Fruit fly (Drosophila melanogaster): ENCODE measurements around the gene Sfp24Bb.

Gene Sfp24Bb

DNA sequence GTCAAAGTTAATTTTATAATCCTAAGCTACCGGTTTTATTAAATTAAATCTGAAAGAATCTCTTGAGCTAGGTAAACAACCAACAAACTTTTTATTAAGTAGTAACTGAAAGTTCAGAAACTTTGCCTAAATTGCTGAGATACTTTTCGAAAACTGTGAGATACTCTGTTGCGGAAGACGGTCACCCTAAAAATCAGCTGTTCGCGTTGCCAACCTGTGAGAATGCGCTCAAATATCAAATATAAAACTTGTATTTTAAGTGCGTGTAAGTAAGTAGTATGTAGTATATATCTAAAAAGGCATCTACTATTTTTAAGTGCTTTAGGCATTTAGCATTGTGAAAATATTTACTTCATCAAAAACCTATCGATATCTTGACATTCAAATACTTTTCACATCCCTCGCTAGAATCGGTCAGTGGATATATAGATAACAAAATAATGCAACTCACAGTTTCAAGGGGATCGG lies 43.4 kb upstream of the Sfp24Bb start, which contains the start of the genes CG31955 and CG2818 (continued):
- no peak for TF ChIP-seq Taf1 (GFP tag; IDR thresholded peaks at IDR 0.05)
- TF ChIP-seq CG14710 (tag; optimal IDR thresholded peaks at IDR 0.05) = peak; percentile 38
- TF ChIP-seq Dref (GFP tag; IDR thresholded peaks at IDR 0.05) = peak; percentile 60
- TF ChIP-seq B-H2 (GFP tag; optimal IDR thresholded peaks at IDR 0.05) = peak; percentile 23
- TF ChIP-seq CG12299 (tag; optimal IDR thresholded peaks at IDR 0.05) = no peak
- peak; percentile 45; the same call in 1 of the 2 replicates for TF ChIP-seq MBD-R2 (GFP tag; IDR thresholded peaks at IDR 0.05)
- peak; percentile 9 for TF ChIP-seq CG12155 (GFP tag; optimal IDR thresholded peaks at IDR 0.05)
- no peak for TF ChIP-seq cato (GFP tag; optimal IDR thresholded peaks at IDR 0.05; ENCODE audit: borderline replicate concordance)
- TF ChIP-seq cad (GFP tag; optimal IDR thresholded peaks at IDR 0.05) = no peak
- peak; percentile 22 for TF ChIP-seq CG3281 (GFP tag; optimal IDR thresholded peaks at IDR 0.05)
- peak in 1 of 2 experiments; percentile 19 for TF ChIP-seq bsh (GFP tag; optimal IDR thresholded peaks at IDR 0.05)
- TF ChIP-seq Bdp1 (GFP tag; optimal IDR thresholded peaks at IDR 0.05) = no peak
- TF ChIP-seq CG4854 (GFP tag; optimal IDR thresholded peaks at IDR 0.05) = peak; percentile 82
- peak; percentile 70 for TF ChIP-seq stwl (tag; optimal IDR thresholded peaks at IDR 0.05)
- TF ChIP-seq Side (GFP tag; optimal IDR thresholded peaks at IDR 0.05) = no peak
- no peak for TF ChIP-seq CG8388 (GFP tag; optimal IDR thresholded peaks at IDR 0.05)
- TF ChIP-seq CG2129 (GFP tag; IDR thresholded peaks at IDR 0.05; ENCODE audit: partially characterized antibody) = peak; percentile 63; the same call in 1 of the 2 replicates
- peak in 1 of 2 experiments; percentile 14 for TF ChIP-seq dpn (GFP tag; optimal IDR thresholded peaks at IDR 0.05)
- peak; percentile 1 for TF ChIP-seq ind (GFP tag; optimal IDR thresholded peaks at IDR 0.05)
- peak; percentile 18 for TF ChIP-seq Xbp1 (GFP tag; optimal IDR thresholded peaks at IDR 0.05)
- peak; percentile 83 for TF ChIP-seq Scr (GFP tag; IDR thresholded peaks at IDR 0.05; ENCODE audit: partially characterized antibody)
- peak; percentile 50 for TF ChIP-seq kay (GFP tag; optimal IDR thresholded peaks at IDR 0.05)
- TF ChIP-seq CG12659 (GFP tag; optimal IDR thresholded peaks at IDR 0.05) = peak; percentile 46
- TF ChIP-seq HLH3B (GFP tag; IDR thresholded peaks at IDR 0.05) = no peak
- TF ChIP-seq row (GFP tag; IDR thresholded peaks at IDR 0.05) = peak; percentile 63

dm6 chr2L:3711665-3712064 lies 42.1 kb upstream of the Sfp24Bb start, which contains the start of gene cutlet:
Gene cutlet (minus strand): TSS chr2L:3711748.
- TF ChIP-seq Dp (GFP tag; optimal IDR thresholded peaks at IDR 0.05) (peak; percentile 85), BtbVII (GFP tag; optimal IDR thresholded peaks at IDR 0.05) (no peak), sd (tag; optimal IDR thresholded peaks at IDR 0.05) (peak; percentile 74), CG14710 (tag; optimal IDR thresholded peaks at IDR 0.05) (peak; percentile 31), Meics (GFP tag; optimal IDR thresholded peaks at IDR 0.05) (peak; percentile 40), CG2889 (GFP tag; IDR thresholded peaks at IDR 0.05) (no peak), sug (tag; optimal IDR thresholded peaks at IDR 0.05) (peak; percentile 25), CG15601 (tag; optimal IDR thresholded peaks at IDR 0.05) (peak; percentile 24), sens (GFP tag) (peak; percentile 63), nmo (GFP tag; optimal IDR thresholded peaks at IDR 0.05) (peak; percentile 24), MBD-R2 (GFP tag; IDR thresholded peaks at IDR 0.05) (peak; percentile 92), Nf-YA (GFP tag; IDR thresholded peaks at IDR 0.05) (no peak), Nf-YC (tag; optimal IDR thresholded peaks at IDR 0.05) (peak; percentile 16), CG17385 (GFP tag; optimal IDR thresholded peaks at IDR 0.05) (peak; percentile 75), eve (GFP tag; optimal IDR thresholded peaks at IDR 0.05) (peak in 1 of 2 experiments; percentile 27), CG43689 (GFP tag; IDR thresholded peaks at IDR 0.05) (no peak), E2f2 (GFP tag; IDR thresholded peaks at IDR 0.05) (peak; percentile 91), crp (GFP tag; optimal IDR thresholded peaks at IDR 0.05) (peak; percentile 81 to 97), CTCF (GFP tag; optimal IDR thresholded peaks at IDR 0.05) (peak; percentile 6), Usf (GFP tag; optimal IDR thresholded peaks at IDR 0.05) (no peak), CG10366 (GFP tag; IDR thresholded peaks at IDR 0.05) (no peak), vvl (GFP tag; IDR thresholded peaks at IDR 0.05) (0 out of 2 replicates have a peak, but pooled peaks have one; percentile 23), E2f1 (GFP tag; IDR thresholded peaks at IDR 0.05) (peak; percentile 86), CG7839 (tag; optimal IDR thresholded peaks at IDR 0.05) (no peak), fru (optimal IDR thresholded peaks at IDR 0.05) (no peak), Deaf1 (tag; optimal IDR thresholded peaks at IDR 0.05) (no peak), CG1529 (GFP tag; optimal IDR thresholded peaks at IDR 0.05) (no peak), CG18011 (GFP tag; optimal IDR thresholded peaks at IDR 0.05) (peak; percentile 97), p53 (GFP tag; optimal IDR thresholded peaks at IDR 0.05) (no peak)

All from whole organism, embryonic.